Worm (Caenorhabditis elegans) whole organism, L2 larva: Measurements from ENCODE around the gene dkc-1.
"Not testable (repeated sequence)": the region's sequence is repeated elsewhere in the genome, so short reads cannot be mapped to it uniquely, and the experiment has no call there.

ENCODE experiments used
- C34F6.9 ChIP-seq: fragments of 150-350 bp; optimal IDR thresholded peaks from 2 replicates; lab custom pipeline; 2014; ENCODE audit warnings: missing biosample characterization, missing genetic modification characterization
- F13H6.1 ChIP-seq: sonication (generic microtip); optimal IDR thresholded peaks from 2 replicates; lab custom pipeline; 2016; ENCODE audit warnings: missing genetic modification characterization, missing compliant biosample characterization
- Y55F3AM.14 ChIP-seq: fragments of 200-800 bp; sonication (Bioruptor generic); optimal IDR thresholded peaks from 2 replicates; lab custom pipeline; 2018; ENCODE audit warnings: mild to moderate bottlenecking, missing genetic modification characterization, missing compliant biosample characterization
- ZK546.5 ChIP-seq: sonication (generic microtip); optimal IDR thresholded peaks from 2 replicates; lab custom pipeline; 2017; ENCODE audit warnings: missing biosample characterization, missing genetic modification characterization
- alr-1 ChIP-seq: fragments of 150-350 bp; optimal IDR thresholded peaks from 2 replicates; lab custom pipeline; 2014; ENCODE audit warnings: missing biosample characterization, missing genetic modification characterization
- aly-2 ChIP-seq: fragments of 150-350 bp; optimal IDR thresholded peaks from 2 replicates; lab custom pipeline; 2014; ENCODE audit warnings: missing biosample characterization, missing genetic modification characterization
- ama-1 ChIP-seq: fragments of 150-350 bp; optimal IDR thresholded peaks from 2 replicates; lab custom pipeline; 2018; ENCODE audit warnings: inconsistent platforms
- blmp-1 ChIP-seq: sonication (generic microtip); optimal IDR thresholded peaks from 2 replicates; lab custom pipeline; 2017; ENCODE audit warnings: missing genetic modification characterization, mild to moderate bottlenecking, missing compliant biosample characterization, antibody characterized with exemption, moderate library complexity; ENCODE audit not compliant: insufficient read depth
- ceh-82 ChIP-seq: fragments of 150-350 bp; optimal IDR thresholded peaks from 2 replicates; lab custom pipeline; 2014; ENCODE audit warnings: missing biosample characterization, missing genetic modification characterization
- crh-2 ChIP-seq: sonication (generic microtip); optimal IDR thresholded peaks from 2 replicates; lab custom pipeline; 2017; ENCODE audit warnings: missing biosample characterization, missing genetic modification characterization
- dmd-4 ChIP-seq: sonication (generic microtip); optimal IDR thresholded peaks from 2 replicates; lab custom pipeline; 2017; ENCODE audit warnings: missing biosample characterization, missing genetic modification characterization
- elt-1 ChIP-seq: fragments of 150-350 bp; optimal IDR thresholded peaks from 2 replicates; lab custom pipeline; 2014; ENCODE audit warnings: missing biosample characterization, missing genetic modification characterization
- elt-3 ChIP-seq: sonication (generic microtip); optimal IDR thresholded peaks from 2 replicates; lab custom pipeline; 2017; ENCODE audit warnings: missing biosample characterization, missing genetic modification characterization
- fos-1 ChIP-seq: fragments of 150-350 bp; optimal IDR thresholded peaks from 2 replicates; lab custom pipeline; 2014; ENCODE audit warnings: missing biosample characterization, missing genetic modification characterization
- gmeb-1 ChIP-seq: fragments of 150-350 bp; optimal IDR thresholded peaks from 2 replicates; lab custom pipeline; 2014; ENCODE audit warnings: missing biosample characterization, missing genetic modification characterization
- lin-13 ChIP-seq: fragments of 150-350 bp; optimal IDR thresholded peaks from 2 replicates; lab custom pipeline; 2014; ENCODE audit warnings: missing biosample characterization, missing genetic modification reagents, missing genetic modification characterization
- lin-39 ChIP-seq: fragments of 150-350 bp; optimal IDR thresholded peaks from 2 replicates; lab custom pipeline; 2014; ENCODE audit warnings: missing biosample characterization, missing genetic modification reagents, missing genetic modification characterization
- mab-5 ChIP-seq: fragments of 150-350 bp; optimal IDR thresholded peaks from 2 replicates; lab custom pipeline; 2014; ENCODE audit warnings: missing biosample characterization, missing genetic modification characterization
- mbf-1 ChIP-seq: sonication (generic microtip); optimal IDR thresholded peaks from 2 replicates; lab custom pipeline; 2017; ENCODE audit warnings: missing biosample characterization, missing genetic modification characterization
- mdl-1 ChIP-seq, 2 experiments: fragments of 150-350 bp in 1 of 2; sonication (generic microtip) in 1 of 2; optimal IDR thresholded peaks; 2 replicates each; lab custom pipeline; 2017; ENCODE audit warnings: missing biosample characterization in 2 of 2, missing genetic modification characterization in 2 of 2
- nhr-11 ChIP-seq: fragments of 150-350 bp; optimal IDR thresholded peaks from 2 replicates; lab custom pipeline; 2014; ENCODE audit warnings: missing biosample characterization, missing genetic modification characterization
- nhr-12 ChIP-seq: fragments of 150-350 bp; optimal IDR thresholded peaks from 2 replicates; lab custom pipeline; 2014; ENCODE audit warnings: missing biosample characterization, missing genetic modification characterization
- nhr-129 ChIP-seq: fragments of 150-350 bp; optimal IDR thresholded peaks from 2 replicates; lab custom pipeline; 2014; ENCODE audit warnings: missing biosample characterization, missing genetic modification characterization
- nhr-21 ChIP-seq: fragments of 150-350 bp; optimal IDR thresholded peaks from 2 replicates; lab custom pipeline; 2014; ENCODE audit warnings: missing biosample characterization, missing genetic modification characterization
- nhr-23 ChIP-seq: fragments of 150-350 bp; optimal IDR thresholded peaks from 2 replicates; lab custom pipeline; 2014; ENCODE audit warnings: missing biosample characterization, missing genetic modification reagents, missing genetic modification characterization
- nhr-237 ChIP-seq: fragments of 150-350 bp; optimal IDR thresholded peaks from 2 replicates; lab custom pipeline; 2014; ENCODE audit warnings: missing biosample characterization, missing genetic modification characterization
- nhr-77 ChIP-seq: fragments of 150-350 bp; optimal IDR thresholded peaks from 2 replicates; lab custom pipeline; 2014; ENCODE audit warnings: missing biosample characterization, missing genetic modification characterization
- peb-1 ChIP-seq: fragments of 150-350 bp; optimal IDR thresholded peaks from 2 replicates; lab custom pipeline; 2014; ENCODE audit warnings: missing biosample characterization, missing genetic modification characterization
- skn-1 ChIP-seq: sonication (generic microtip); optimal IDR thresholded peaks from 2 replicates; lab custom pipeline; 2017; ENCODE audit warnings: missing biosample characterization, missing genetic modification characterization
- sma-9 ChIP-seq, 2 experiments: fragments of 150-350 bp in 1 of 2; sonication (generic microtip) in 1 of 2; optimal IDR thresholded peaks; 2 replicates each; lab custom pipeline; 2014 to 2016; ENCODE audit warnings: missing genetic modification characterization in 2 of 2, mild to moderate bottlenecking in 1 of 2, missing biosample characterization in 1 of 2, missing compliant biosample characterization in 1 of 2, missing genetic modification reagents in 1 of 2, moderate library complexity in 1 of 2
- snpc-4 ChIP-seq: fragments of 150-350 bp; optimal IDR thresholded peaks from 2 replicates; lab custom pipeline; 2014; ENCODE audit warnings: missing biosample characterization, missing genetic modification characterization
- unc-39 ChIP-seq: fragments of 150-350 bp; optimal IDR thresholded peaks from 2 replicates; lab custom pipeline; 2014; ENCODE audit warnings: missing biosample characterization, missing genetic modification characterization
- zag-1 ChIP-seq: fragments of 150-350 bp; optimal IDR thresholded peaks from 2 replicates; lab custom pipeline; 2014; ENCODE audit warnings: missing biosample characterization, missing genetic modification characterization
- ztf-1 ChIP-seq: fragments of 200-800 bp; sonication (Bioruptor generic); conservative IDR thresholded peaks from 2 replicates; pipeline ENCODE4 v1.3.6; 2022; ENCODE audit warnings: missing genetic modification characterization, missing compliant biosample characterization
- ztf-11 ChIP-seq: sonication (generic microtip); optimal IDR thresholded peaks from 2 replicates; lab custom pipeline; 2017; ENCODE audit warnings: missing biosample characterization, missing genetic modification characterization

The dkc-1 gene

DNA sequence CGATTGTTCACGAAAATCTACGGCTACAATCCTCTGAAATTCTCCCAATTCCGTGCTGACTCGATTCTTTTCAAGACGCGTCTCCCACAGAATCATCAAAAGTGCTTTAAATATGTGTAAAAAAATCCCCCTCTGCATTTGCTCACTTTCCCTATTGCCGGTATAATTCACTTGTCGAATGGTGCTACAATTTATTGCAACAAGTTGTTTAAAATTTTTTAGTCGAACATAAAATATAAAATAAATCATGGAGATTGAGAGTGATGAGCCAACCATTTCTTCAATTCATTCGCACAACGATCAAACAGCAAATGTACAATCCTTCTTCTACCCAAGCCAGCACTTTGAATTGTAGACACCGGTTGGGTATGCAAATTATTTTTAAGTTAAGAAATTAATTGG is 1.8 kb upstream of the dkc-1 start:
- TF ChIP-seq ama-1 (lab: Kevin White, UChicago) (no peak), fos-1 (tag; lab: Kevin White, UChicago) (no peak), elt-1 (tag; lab: Kevin White, UChicago) (no peak), skn-1 (no peak), ceh-82 (no peak), unc-39 (tag; lab: Kevin White, UChicago) (no peak), mdl-1 (tag; optimal IDR thresholded peaks at IDR 0.05; lab: Kevin White, UChicago) (no peak), gmeb-1 (tag; lab: Kevin White, UChicago) (no peak), elt-3 (tag; lab: Kevin White, UChicago) (no peak), mab-5 (tag; lab: Kevin White, UChicago) (no peak), lin-13 (GFP tag; lab: Kevin White, UChicago) (no peak), peb-1 (tag; lab: Kevin White, UChicago) (no peak)

- not testable (repeated sequence) for TF ChIP-seq blmp-1 (tag; lab: Kevin White, UChicago); ztf-1; elt-1 (tag; lab: Kevin White, UChicago)
- TF ChIP-seq, all 48 proteins: peak for 0; not testable (repeated sequence) for 48
Measured at ce11 chrIII:10750043-10750442, 1.8 kb downstream of the dkc-1 start, which contains the start of gene enu-3.6. Gene enu-3.6 (plus strand): TSS chrIII:10750434.

ce11 chrIII:10754379-10754778 is 6.2 kb downstream of the dkc-1 start:
- TF ChIP-seq Y55F3AM.14 (GFP tag; lab: Kevin White, UChicago) (no peak), gmeb-1 (tag; lab: Kevin White, UChicago) (peak; percentile 66)

DNA sequence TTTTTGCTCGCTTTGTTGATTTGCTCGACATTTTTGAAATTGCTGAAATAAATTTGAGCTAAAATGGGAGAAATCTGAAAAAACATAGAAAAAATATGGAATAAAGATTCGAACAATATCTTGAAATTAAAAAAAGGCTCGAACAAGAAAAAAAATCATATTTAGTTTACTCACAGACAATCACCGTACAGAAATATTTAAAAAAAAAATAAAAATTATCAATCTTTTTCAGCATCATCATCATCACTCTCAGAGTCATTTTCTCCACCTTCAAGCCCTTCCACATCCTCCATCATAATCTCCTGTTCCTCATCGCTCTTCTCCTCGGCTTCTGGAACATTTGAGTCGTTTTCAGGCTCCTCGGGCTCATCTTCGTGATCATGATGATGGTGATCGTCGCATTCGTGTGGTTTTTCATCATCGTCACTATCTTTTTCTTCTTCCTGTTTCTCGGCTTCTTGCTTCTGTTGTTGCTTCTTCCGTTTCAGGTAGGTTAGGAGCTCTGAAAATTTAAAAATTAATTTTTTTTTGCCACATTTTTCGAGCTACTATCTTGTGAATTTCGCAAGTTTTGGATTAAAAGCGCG is 7.3 kb downstream of the dkc-1 start, which contains the start of gene hpl-2:
Gene hpl-2 (minus strand): TSS at position 51 of the 587 bp plus-strand sequence.
- TF ChIP-seq skn-1 (no peak), unc-39 (tag; lab: Kevin White, UChicago) (no peak), gmeb-1 (tag; lab: Kevin White, UChicago) (no peak), lin-13 (GFP tag; lab: Kevin White, UChicago) (no peak), fos-1 (tag; lab: Kevin White, UChicago) (no peak), dmd-4 (no peak), aly-2 (no peak), mbf-1 (tag; lab: Kevin White, UChicago) (no peak), alr-1 (no peak)
- TF ChIP-seq, all 48 proteins: peak for 0

DNA sequence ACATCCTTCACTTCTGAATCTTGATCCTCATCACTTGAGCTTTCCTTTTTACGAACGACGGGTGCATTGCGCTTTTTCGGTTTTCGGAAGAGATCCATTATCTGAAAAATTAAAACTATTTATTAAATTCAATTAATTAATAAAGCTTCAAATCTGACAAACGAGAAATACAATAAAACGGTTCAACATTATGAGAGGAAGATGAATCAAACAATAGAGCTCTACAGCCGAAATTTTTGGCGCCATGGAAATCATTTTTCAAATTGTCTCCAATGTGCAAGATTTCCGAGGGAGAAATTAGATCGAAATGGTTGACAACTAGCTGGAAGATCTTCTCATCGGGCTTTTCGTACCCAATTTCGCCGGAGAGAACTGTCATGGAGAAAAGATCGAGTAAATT is 9.3 kb downstream of the dkc-1 start, which contains the start of gene rnf-113:
Gene rnf-113 (minus strand): TSS at position 101 of the 400 bp plus-strand sequence.
- TF ChIP-seq fos-1 (tag; lab: Kevin White, UChicago) (no peak), ama-1 (lab: Kevin White, UChicago) (no peak), nhr-77 (tag; lab: Kevin White, UChicago) (no peak), ztf-11 (tag; lab: Kevin White, UChicago) (no peak), lin-39 (tag; lab: Kevin White, UChicago) (no peak), snpc-4 (tag; lab: Kevin White, UChicago) (no peak), nhr-129 (tag; lab: Kevin White, UChicago) (no peak), mab-5 (tag; lab: Kevin White, UChicago) (no peak), nhr-237 (no peak), unc-39 (tag; lab: Kevin White, UChicago) (no peak), zag-1 (tag; lab: Kevin White, UChicago) (no peak), F13H6.1 (tag; lab: Kevin White, UChicago) (no peak), nhr-23 (tag; lab: Kevin White, UChicago) (no peak), nhr-11 (tag; lab: Kevin White, UChicago) (no peak), mbf-1 (tag; lab: Kevin White, UChicago) (no peak), aly-2 (no peak), C34F6.9 (tag; lab: Kevin White, UChicago) (no peak)
- TF ChIP-seq, all 48 proteins: peak for 0

DNA sequence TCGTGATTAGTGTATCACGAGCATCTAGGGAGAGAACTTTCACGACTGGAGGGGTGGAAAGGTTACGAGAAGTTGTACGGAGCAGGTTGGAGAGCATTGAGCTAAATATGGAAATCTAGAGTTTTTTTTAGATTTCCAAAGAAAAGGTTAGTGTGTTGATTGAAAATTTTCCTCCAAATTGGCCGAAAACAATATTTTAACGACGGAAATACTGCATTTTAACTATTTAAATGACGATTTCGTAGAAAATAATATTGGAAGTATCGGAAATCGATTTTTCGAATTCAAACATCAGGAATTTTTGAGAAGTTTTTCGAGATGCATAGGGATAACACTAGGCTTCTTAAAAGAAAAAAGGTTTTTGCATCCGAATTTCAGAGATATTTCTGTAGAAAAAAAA is 10.2 kb downstream of the dkc-1 start, which contains the start of gene K01G5.10:
Gene K01G5.10 (minus strand): TSS at position 101 of the 400 bp plus-strand sequence.
- TF ChIP-seq sma-9 (GFP tag; optimal IDR thresholded peaks at IDR 0.05; lab: Kevin White, UChicago): no peak
- TF ChIP-seq sma-9 (tag; optimal IDR thresholded peaks at IDR 0.05; lab: Kevin White, UChicago): no peak
- no peak for TF ChIP-seq nhr-21 (tag; lab: Kevin White, UChicago)
- no peak for TF ChIP-seq ztf-1
- no peak for TF ChIP-seq ZK546.5 (tag; lab: Kevin White, UChicago)
- TF ChIP-seq nhr-12 (tag; lab: Kevin White, UChicago): no peak
- no peak for TF ChIP-seq crh-2 (tag; lab: Kevin White, UChicago)
